Worm (Caenorhabditis elegans): ENCODE measurements around the gene nhr-115.

nhr-115 gene

DNA sequence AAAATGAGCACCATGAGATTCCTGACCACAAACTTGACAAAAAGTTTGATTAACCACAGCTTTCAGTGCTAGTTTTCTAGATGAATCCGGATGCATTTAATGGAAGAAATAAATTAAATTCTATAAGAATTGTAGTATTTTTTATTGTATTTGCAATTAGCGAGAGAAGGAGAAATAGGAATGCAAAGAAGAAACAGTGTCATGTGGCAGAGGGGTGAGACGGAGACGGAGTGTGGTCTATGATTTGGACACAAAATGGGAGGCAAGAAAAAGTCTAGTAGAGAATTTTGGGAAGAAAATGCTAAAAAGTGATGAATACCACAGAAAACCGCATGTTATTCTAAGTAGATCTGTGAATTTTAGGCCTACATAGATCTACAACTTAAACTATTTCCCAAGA is 14.3 kb upstream of the nhr-115 start, which contains the start of gene nhr-59:
TSS of gene nhr-59 (minus strand) at position 214 of the 400 bp plus-strand sequence.
- TF ChIP-seq ces-1 (GFP tag; optimal IDR thresholded peaks at IDR 0.05) (peak; percentile 19), unc-120 (tag; optimal IDR thresholded peaks at IDR 0.05; ENCODE audit: poor library complexity, severe bottlenecking) (no peak)

DNA sequence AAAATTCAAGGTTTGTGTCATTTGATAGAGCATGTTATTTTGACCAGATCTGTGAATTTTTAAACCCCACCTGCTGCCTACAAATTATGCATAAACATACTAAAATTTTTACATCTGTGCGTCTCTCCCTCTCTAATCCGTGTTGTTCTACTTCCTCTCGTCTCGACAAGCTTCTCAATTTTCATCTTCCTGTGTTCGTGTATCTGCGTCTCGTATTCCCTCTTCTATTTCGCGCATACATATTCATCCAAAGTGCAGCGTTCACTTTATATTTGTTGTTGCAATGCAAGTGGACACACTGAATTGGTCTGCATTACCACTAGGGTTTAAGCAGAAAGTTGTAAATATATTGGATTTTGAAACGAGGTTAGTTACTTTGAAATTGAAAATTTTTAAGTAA is 13.8 kb upstream of the nhr-115 start, which contains the start of gene fbxa-137:
TSS of gene fbxa-137 (plus strand) at position 274 of the 400 bp plus-strand sequence.
- no peak for TF ChIP-seq zip-8 (tag; optimal IDR thresholded peaks at IDR 0.05)
- peak; percentile 6 for TF ChIP-seq mls-2 (tag; optimal IDR thresholded peaks at IDR 0.05)
- TF ChIP-seq pha-4 (tag; optimal IDR thresholded peaks at IDR 0.05): peak; percentile 41
- TF ChIP-seq ceh-43 (GFP tag; optimal IDR thresholded peaks at IDR 0.05): no peak
- no peak for TF ChIP-seq ceh-83 (GFP tag; optimal IDR thresholded peaks at IDR 0.05)
- TF ChIP-seq ces-1 (GFP tag; optimal IDR thresholded peaks at IDR 0.05): peak; percentile 50
- TF ChIP-seq lin-32 (GFP tag; optimal IDR thresholded peaks at IDR 0.05): no peak

DNA sequence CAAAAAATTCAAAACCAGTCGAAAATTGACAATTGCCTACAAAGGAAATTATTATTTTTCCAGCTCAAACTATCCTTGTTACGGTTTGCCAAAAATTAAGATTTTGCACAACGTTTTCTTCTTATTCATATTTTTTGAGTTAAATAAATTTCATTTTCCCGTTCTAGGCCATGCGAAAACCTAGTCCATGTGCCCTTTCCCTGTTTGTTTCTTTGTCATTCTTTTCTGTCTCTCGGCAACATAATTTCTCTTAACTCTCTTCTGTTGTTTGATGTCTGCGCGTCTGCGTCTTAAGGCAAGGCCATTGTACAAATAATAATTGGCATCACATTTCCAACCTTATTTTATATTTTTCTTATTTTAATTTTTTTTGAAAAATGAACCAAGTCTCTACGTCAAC is 10.8 kb upstream of the nhr-115 start, which contains the start of gene nhr-228:
TSS of gene nhr-228 (plus strand) at position 261 of the 400 bp plus-strand sequence.
- TF ChIP-seq pha-4 (tag; optimal IDR thresholded peaks at IDR 0.05) (peak; percentile 14), sptf-1 (tag; optimal IDR thresholded peaks at IDR 0.05) (no peak), nhr-237 (tag; optimal IDR thresholded peaks at IDR 0.05) (peak; percentile 34), ces-1 (GFP tag; optimal IDR thresholded peaks at IDR 0.05) (peak; percentile 43), mep-1 (tag; optimal IDR thresholded peaks at IDR 0.05) (peak; percentile 40), ceh-83 (GFP tag; optimal IDR thresholded peaks at IDR 0.05) (peak; percentile 3), unc-120 (tag; optimal IDR thresholded peaks at IDR 0.05; ENCODE audit: poor library complexity, severe bottlenecking) (no peak)

DNA sequence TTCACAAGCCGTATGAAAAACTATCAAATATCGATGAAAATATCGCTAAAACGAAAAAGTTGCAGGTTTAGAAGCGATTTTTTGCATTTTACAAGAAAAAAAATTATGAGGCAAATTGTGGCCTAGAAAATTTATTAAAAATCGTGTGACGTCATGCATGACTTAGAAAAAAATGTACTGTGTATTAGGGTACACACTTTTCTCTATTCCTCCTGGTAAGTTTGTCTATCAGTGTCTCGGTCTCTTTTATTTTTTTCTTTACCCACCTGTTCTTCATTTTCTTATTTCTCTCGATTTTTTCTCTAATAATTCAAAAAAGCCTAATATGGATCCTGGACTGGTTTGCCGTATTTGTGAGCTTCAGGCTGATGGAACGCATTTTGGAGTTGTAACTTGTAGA is 7.2 kb upstream of the nhr-115 start, which contains the start of gene nhr-227:
TSS of gene nhr-227 (plus strand) at position 326 of the 400 bp plus-strand sequence.
- no peak for TF ChIP-seq drap-1 (GFP tag; optimal IDR thresholded peaks at IDR 0.05)
- TF ChIP-seq nhr-12 (tag; optimal IDR thresholded peaks at IDR 0.05): no peak
- no peak for TF ChIP-seq nhr-237 (tag; optimal IDR thresholded peaks at IDR 0.05)
- no peak for TF ChIP-seq elt-1 (tag; optimal IDR thresholded peaks at IDR 0.05; ENCODE audit: borderline replicate concordance, insufficient read depth)
- TF ChIP-seq nhr-76 (tag; optimal IDR thresholded peaks at IDR 0.05): no peak
- no peak for TF ChIP-seq tbx-8 (GFP tag; optimal IDR thresholded peaks at IDR 0.05)
- TF ChIP-seq ceh-83 (GFP tag; optimal IDR thresholded peaks at IDR 0.05): no peak
- TF ChIP-seq unc-39 (tag; optimal IDR thresholded peaks at IDR 0.05): no peak
- no peak for TF ChIP-seq nhr-28 (tag; optimal IDR thresholded peaks at IDR 0.05)
- no peak for TF ChIP-seq ceh-39 (tag; optimal IDR thresholded peaks at IDR 0.05)
- no peak for TF ChIP-seq hlh-1 (tag; optimal IDR thresholded peaks at IDR 0.05)
- no peak for TF ChIP-seq lsy-2 (tag; optimal IDR thresholded peaks at IDR 0.05)
- no peak for TF ChIP-seq sptf-1 (tag; optimal IDR thresholded peaks at IDR 0.05)
- TF ChIP-seq unc-62 (GFP tag; optimal IDR thresholded peaks at IDR 0.05): no peak
- TF ChIP-seq lin-32 (GFP tag; optimal IDR thresholded peaks at IDR 0.05): no peak
- TF ChIP-seq bed-3 (GFP tag; optimal IDR thresholded peaks at IDR 0.05): no peak
- no peak for TF ChIP-seq flh-1 (GFP tag; optimal IDR thresholded peaks at IDR 0.05)
- TF ChIP-seq ceh-43 (GFP tag; optimal IDR thresholded peaks at IDR 0.05): no peak

DNA sequence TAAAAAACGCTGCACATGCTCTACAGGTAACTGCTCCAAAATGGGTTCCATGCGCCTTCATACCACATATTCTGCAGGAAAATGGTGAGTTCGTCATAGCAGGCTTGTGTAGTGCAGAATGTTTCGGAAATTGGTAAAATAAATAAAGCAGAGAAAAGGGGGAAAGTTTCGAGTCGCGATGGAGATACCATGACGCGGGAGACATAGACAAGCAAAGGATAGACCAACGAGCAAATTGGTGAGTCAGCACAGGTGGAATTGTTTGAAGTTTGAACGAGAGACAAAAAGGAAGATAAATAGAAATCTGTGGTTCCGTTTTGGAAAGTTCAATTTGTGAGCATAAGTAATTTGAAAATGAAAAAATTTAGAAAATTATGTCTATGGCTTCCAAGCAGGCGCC is 2.0 kb upstream of the nhr-115 start, which contains the start of gene nhr-225:
TSS of gene nhr-225 (minus strand) at position 146 of the 400 bp plus-strand sequence.
- TF ChIP-seq ceh-43 (GFP tag; optimal IDR thresholded peaks at IDR 0.05) (no peak), mab-5 (tag; optimal IDR thresholded peaks at IDR 0.05) (no peak), nhr-28 (tag; optimal IDR thresholded peaks at IDR 0.05) (no peak), ceh-83 (GFP tag; optimal IDR thresholded peaks at IDR 0.05) (no peak), hlh-1 (tag; optimal IDR thresholded peaks at IDR 0.05) (no peak), nhr-237 (tag; optimal IDR thresholded peaks at IDR 0.05) (no peak), nhr-12 (tag; optimal IDR thresholded peaks at IDR 0.05) (no peak), sem-2 (GFP tag; optimal IDR thresholded peaks at IDR 0.05) (no peak), tbx-8 (GFP tag; optimal IDR thresholded peaks at IDR 0.05) (no peak), blmp-1 (tag; optimal IDR thresholded peaks at IDR 0.05) (no peak), flh-1 (GFP tag; optimal IDR thresholded peaks at IDR 0.05) (no peak), elt-3 (tag; optimal IDR thresholded peaks at IDR 0.05) (no peak), nhr-76 (tag; optimal IDR thresholded peaks at IDR 0.05) (no peak), unc-62 (GFP tag; optimal IDR thresholded peaks at IDR 0.05) (no peak), drap-1 (GFP tag; optimal IDR thresholded peaks at IDR 0.05) (no peak), lin-13 (tag; optimal IDR thresholded peaks at IDR 0.05) (no peak), cnd-1 (tag; optimal IDR thresholded peaks at IDR 0.05) (no peak), snpc-4 (tag; optimal IDR thresholded peaks at IDR 0.05) (no peak), unc-39 (tag; optimal IDR thresholded peaks at IDR 0.05) (no peak)

Measured in whole organism, mixed stage, embryonic.